Fruit fly (Drosophila melanogaster) S2 (cell line): ENCODE measurements around the gene disco-r.

Experiments used
- CG8478 ChIP-seq: fragments of >200 bp; optimal IDR thresholded peaks from 2 replicates; lab custom pipeline; 2018
- CTCF ChIP-seq, 2 experiments: fragments of >200 bp; optimal IDR thresholded peaks; 2 replicates each; lab custom pipeline; 2018

DNA sequence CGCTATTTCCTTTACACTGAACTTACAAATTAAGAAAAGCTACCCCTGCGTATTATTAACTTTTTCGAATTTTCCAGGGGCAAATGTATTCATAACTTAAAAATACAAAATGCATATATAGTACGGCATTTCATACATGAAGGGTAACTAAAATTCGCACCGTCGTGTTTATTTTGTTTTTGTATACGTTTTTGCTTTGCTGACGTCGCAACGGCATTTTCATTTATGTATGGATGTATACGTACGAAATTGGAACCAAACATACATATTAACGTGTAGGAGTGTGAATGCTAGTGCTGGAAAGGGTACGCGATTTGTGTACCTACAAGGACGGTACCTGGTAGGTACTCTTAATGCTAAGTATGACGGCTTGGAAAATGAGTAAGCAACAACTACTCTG, 76.6 kb downstream of the disco-r start:
- TF ChIP-seq CG8478 (lab: Kevin White, UChicago), result no peak
- no peak for TF ChIP-seq CTCF (optimal IDR thresholded peaks at IDR 0.05; lab: Kevin White, UChicago)
